Worm (Caenorhabditis elegans): ENCODE measurements around the gene C28A5.2.

DNA sequence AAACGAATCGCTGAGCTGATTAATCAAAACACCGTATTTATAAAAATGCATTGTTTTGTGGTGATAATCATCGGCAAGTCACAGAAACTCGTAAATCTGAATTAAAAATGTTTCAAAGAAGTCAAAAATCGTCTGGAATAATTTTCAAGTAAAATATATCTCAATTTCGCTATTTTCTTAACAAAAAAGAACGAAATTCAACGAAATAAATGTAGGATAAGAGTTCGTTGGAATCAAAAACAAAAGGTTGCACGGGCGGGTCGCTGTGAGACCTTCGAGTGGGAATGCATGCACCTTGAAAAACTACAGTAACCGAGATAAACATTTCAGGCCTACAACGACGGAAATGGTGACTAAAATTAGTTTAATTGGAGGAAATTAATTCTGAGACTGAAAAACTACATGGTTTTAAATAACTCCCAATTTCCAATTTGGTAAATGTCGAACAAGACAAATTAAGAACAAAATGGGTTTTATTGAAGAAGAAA, 5.0 kb downstream of the C28A5.2 start, which contains the start of gene C28A5.1:
- TF ChIP-seq hsf-1 (GFP tag; IDR thresholded peaks at IDR 0.05) (no peak; the same call in 1 of the 2 replicates), unc-130 (GFP tag; optimal IDR thresholded peaks at IDR 0.05) (peak; percentile 79), sptf-2 (GFP tag; optimal IDR thresholded peaks at IDR 0.05) (no peak), K12H6.12 (tag; optimal IDR thresholded peaks at IDR 0.05) (no peak), lin-40 (tag; optimal IDR thresholded peaks at IDR 0.05) (no peak), B0261.1 (tag; optimal IDR thresholded peaks at IDR 0.05) (no peak), gei-17 (GFP tag; optimal IDR thresholded peaks at IDR 0.05) (no peak), nhr-120 (GFP tag; IDR thresholded peaks at IDR 0.05) (no peak)
